Worm (Caenorhabditis elegans) whole organism, young adult: ENCODE measurements around the gene kin-36.
A peak's percentile ranks its signal among the peaks of the same experiment; 100 is the strongest.

Experiments used
- ceh-100 ChIP-seq: fragments of 200-800 bp; sonication (Bioruptor generic); IDR thresholded peaks from 2 replicates; pipeline ENCODE4 v1.3.6; 2022; ENCODE audit warnings: missing genetic modification reagents, missing genetic modification characterization, missing compliant biosample characterization

Gene kin-36

ce11 chrIV:4727935-4728334 lies 49.1 kb downstream of the kin-36 start (continued):
- TF ChIP-seq ceh-100 (GFP tag; lab: Robert Waterston, UW), result peak; percentile 96
- TF ChIP-seq, all 124 proteins: peak for 81; not testable (repeated sequence) for 43
